Fruit fly (Drosophila melanogaster) whole organism, pupa: ENCODE measurements around the gene CG8065.

Experiments
- CG10348 ChIP-seq: fragments of 200-800 bp; sonication (Bioruptor generic); IDR thresholded peaks from 2 replicates; pipeline ENCODE4 v1.3.6; 2022; ENCODE audit warnings: missing biosample characterization, missing genetic modification characterization
- CG12605 ChIP-seq: fragments of 200-800 bp; sonication (Bioruptor generic); IDR thresholded peaks from 2 replicates; pipeline ENCODE4 v1.3.6; 2022; ENCODE audit warnings: missing biosample characterization, missing genetic modification characterization
- CG13204 ChIP-seq: fragments of 200-800 bp; sonication (Bioruptor generic); optimal IDR thresholded peaks from 2 replicates; lab custom pipeline; 2018; ENCODE audit warnings: missing biosample characterization, mild to moderate bottlenecking, missing genetic modification characterization, moderate library complexity
- CG14655 ChIP-seq: fragments of 200-800 bp; sonication (Bioruptor generic); optimal IDR thresholded peaks from 3 replicates; lab custom pipeline; 2017; ENCODE audit warnings: mild to moderate bottlenecking, missing biosample characterization, missing genetic modification reagents, missing genetic modification characterization
- CG15710 ChIP-seq: fragments of 200-800 bp; sonication (Bioruptor generic); optimal IDR thresholded peaks from 2 replicates; lab custom pipeline; 2018; ENCODE audit warnings: missing biosample characterization, mild to moderate bottlenecking, missing genetic modification characterization, moderate library complexity
- CG17806 ChIP-seq: fragments of 200-800 bp; sonication (Bioruptor generic); optimal IDR thresholded peaks from 2 replicates; lab custom pipeline; 2018; ENCODE audit warnings: missing biosample characterization, mild to moderate bottlenecking, missing genetic modification characterization, moderate library complexity
- CG32121 ChIP-seq: fragments of 200-800 bp; sonication (Bioruptor generic); IDR thresholded peaks from 2 replicates; pipeline ENCODE4 v1.3.6; 2022; ENCODE audit warnings: missing biosample characterization, missing genetic modification characterization
- CG34367 ChIP-seq: fragments of 200-800 bp; sonication (Bioruptor generic); optimal IDR thresholded peaks from 2 replicates; lab custom pipeline; 2018; ENCODE audit warnings: missing biosample characterization, mild to moderate bottlenecking, missing genetic modification characterization
- CG4496 ChIP-seq: fragments of 200-800 bp; sonication (Bioruptor generic); IDR thresholded peaks from 3 replicates; pipeline ENCODE4 v1.3.6; 2022; ENCODE audit warnings: missing biosample characterization, missing genetic modification characterization
- CG8159 ChIP-seq: fragments of 200-800 bp; sonication (Bioruptor generic); optimal IDR thresholded peaks from 3 replicates; lab custom pipeline; 2018; ENCODE audit warnings: missing biosample characterization, mild to moderate bottlenecking, missing genetic modification characterization, moderate library complexity
- CG8301 ChIP-seq: fragments of 200-800 bp; sonication (Bioruptor generic); optimal IDR thresholded peaks from 2 replicates; lab custom pipeline; 2018; ENCODE audit warnings: missing biosample characterization, mild to moderate bottlenecking, missing genetic modification characterization
- CG9948 ChIP-seq: fragments of 200-800 bp; sonication (Bioruptor generic); optimal IDR thresholded peaks from 2 replicates; lab custom pipeline; 2018; ENCODE audit warnings: missing biosample characterization, mild to moderate bottlenecking, missing genetic modification characterization, moderate library complexity
- D1 ChIP-seq: fragments of 200-800 bp; sonication (Bioruptor generic); optimal IDR thresholded peaks from 2 replicates; lab custom pipeline; 2018; ENCODE audit warnings: missing biosample characterization, mild to moderate bottlenecking, missing genetic modification characterization, moderate library complexity
- EcR ChIP-seq: fragments of 200-800 bp; sonication (Bioruptor generic); optimal IDR thresholded peaks from 3 replicates; lab custom pipeline; 2019; ENCODE audit warnings: missing biosample characterization, missing genetic modification characterization, mild to moderate bottlenecking, moderate library complexity, missing genetic modification reagents
- Ets98B ChIP-seq: fragments of 200-800 bp; sonication (Bioruptor generic); IDR thresholded peaks from 2 replicates; pipeline ENCODE4 v1.3.6; 2022; ENCODE audit warnings: missing biosample characterization, missing genetic modification characterization
- Pif1A ChIP-seq: fragments of 200-800 bp; sonication (Bioruptor generic); optimal IDR thresholded peaks from 3 replicates; lab custom pipeline; 2016; ENCODE audit warnings: missing biosample characterization, missing genetic modification characterization
- Pif1B ChIP-seq: fragments of 200-800 bp; sonication (Bioruptor generic); optimal IDR thresholded peaks from 3 replicates; lab custom pipeline; 2016; ENCODE audit warnings: missing biosample characterization, missing genetic modification characterization
- Snoo ChIP-seq: fragments of 200-800 bp; sonication (Bioruptor generic); optimal IDR thresholded peaks from 3 replicates; lab custom pipeline; 2017; ENCODE audit warnings: missing biosample characterization, mild to moderate bottlenecking, missing genetic modification characterization, inconsistent platforms
- fd96Ca ChIP-seq: fragments of 200-800 bp; sonication (Bioruptor generic); IDR thresholded peaks from 3 replicates; pipeline ENCODE4 v1.3.6; 2022; ENCODE audit warnings: missing biosample characterization, missing genetic modification characterization
- gl ChIP-seq: fragments of 200-800 bp; sonication (Bioruptor generic); optimal IDR thresholded peaks from 2 replicates; lab custom pipeline; 2018; ENCODE audit warnings: missing biosample characterization, mild to moderate bottlenecking, missing genetic modification characterization
- rn ChIP-seq: fragments of 200-800 bp; sonication (Bioruptor generic); IDR thresholded peaks from 2 replicates; pipeline ENCODE4 v1.3.6; 2022; ENCODE audit warnings: missing biosample characterization, missing genetic modification characterization

CG8065 gene

dm6 chr3L:10198571-10198970, 16.9 kb upstream of the CG8065 start:
- no peak for TF ChIP-seq CG13204 (GFP tag; lab: Kevin White, UChicago)
- TF ChIP-seq Ets98B, result peak; percentile 33; the same call in 1 of the 2 replicates
- peak; percentile 54 for TF ChIP-seq CG14655
- TF ChIP-seq fd96Ca (GFP tag; lab: Robert Waterston, UW), result no peak
- no peak for TF ChIP-seq Snoo (tag; lab: Kevin White, UChicago)
- TF ChIP-seq CG32121 (GFP tag; lab: Robert Waterston, UW), result 0 out of 2 replicates have a peak, but pooled peaks have one; percentile 10
- no peak for TF ChIP-seq CG10348 (GFP tag; lab: Robert Waterston, UW)
- no peak for TF ChIP-seq Pif1B (GFP tag; lab: Kevin White, UChicago)
- no peak for TF ChIP-seq gl (tag; lab: Kevin White, UChicago)
- TF ChIP-seq CG8301 (tag; lab: Kevin White, UChicago), result peak; percentile 55
- TF ChIP-seq EcR (GFP tag; lab: Kevin White, UChicago), result no peak
- TF ChIP-seq CG9948, result peak; percentile 41
- TF ChIP-seq CG15710, result peak; percentile 33
- TF ChIP-seq CG34367, result peak; percentile 23
- TF ChIP-seq CG17806 (tag; lab: Kevin White, UChicago), result peak; percentile 21
- TF ChIP-seq CG8159 (tag; lab: Kevin White, UChicago), result peak; percentile 23
- TF ChIP-seq CG12605 (GFP tag; lab: Robert Waterston, UW), result no peak
- TF ChIP-seq CG4496 (GFP tag; lab: Robert Waterston, UW), result peak; percentile 53; the same call in 2 of the 3 replicates
- TF ChIP-seq Pif1A, result peak; percentile 27
- no peak for TF ChIP-seq rn (GFP tag; lab: Robert Waterston, UW)
- no peak for TF ChIP-seq D1 (tag; lab: Kevin White, UChicago)

- TF ChIP-seq CG15710 (no peak), CG12605 (GFP tag; lab: Robert Waterston, UW) (no peak), CG17806 (tag; lab: Kevin White, UChicago) (no peak), CG10348 (GFP tag; lab: Robert Waterston, UW) (no peak), fd96Ca (GFP tag; lab: Robert Waterston, UW) (no peak), CG8301 (tag; lab: Kevin White, UChicago) (no peak), Pif1B (GFP tag; lab: Kevin White, UChicago) (no peak), CG13204 (GFP tag; lab: Kevin White, UChicago) (no peak), rn (GFP tag; lab: Robert Waterston, UW) (no peak), CG9948 (no peak), CG14655 (no peak), CG8159 (tag; lab: Kevin White, UChicago) (no peak), D1 (tag; lab: Kevin White, UChicago) (no peak), CG4496 (GFP tag; lab: Robert Waterston, UW) (no peak), gl (tag; lab: Kevin White, UChicago) (no peak)
- TF ChIP-seq, all 21 proteins: peak for 0
These were observed 15.8 kb upstream of the CG8065 start for dm6 chr3L:10199644-10200043.

dm6 chr3L:10201655-10202054, 13.8 kb upstream of the CG8065 start, which contains the start of gene ect:
Gene ect (minus strand): TSS chr3L:10201837.
- TF ChIP-seq CG32121 (GFP tag; lab: Robert Waterston, UW), result 0 out of 2 replicates have a peak, but pooled peaks have one; percentile 10
- TF ChIP-seq CG4496 (GFP tag; lab: Robert Waterston, UW), result peak; percentile 68; the same call in 2 of the 3 replicates
- TF ChIP-seq D1 (tag; lab: Kevin White, UChicago), result no peak

DNA sequence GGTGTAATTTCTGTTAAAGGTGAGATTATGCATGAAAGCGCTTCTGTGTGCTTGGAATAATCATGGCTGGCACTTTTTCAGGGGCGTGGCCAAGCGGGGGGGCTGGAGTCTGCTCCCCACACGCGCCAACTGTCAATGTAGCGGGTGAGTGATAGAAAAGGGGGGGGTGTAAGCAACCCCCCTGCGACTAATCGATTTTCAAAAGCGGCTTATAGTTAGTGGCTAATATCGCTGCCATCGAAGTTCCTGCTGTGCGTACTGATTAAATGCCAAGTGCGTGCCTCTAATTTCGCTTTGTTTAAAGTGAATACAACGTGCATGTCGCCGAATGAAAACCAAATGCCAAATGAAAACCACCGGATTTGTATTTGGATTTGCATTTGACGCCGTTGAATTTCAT, 10.8 kb upstream of the CG8065 start:
- TF ChIP-seq CG9948 (no peak), EcR (GFP tag; lab: Kevin White, UChicago) (no peak), CG15710 (no peak), D1 (tag; lab: Kevin White, UChicago) (no peak), rn (GFP tag; lab: Robert Waterston, UW) (no peak)

DNA sequence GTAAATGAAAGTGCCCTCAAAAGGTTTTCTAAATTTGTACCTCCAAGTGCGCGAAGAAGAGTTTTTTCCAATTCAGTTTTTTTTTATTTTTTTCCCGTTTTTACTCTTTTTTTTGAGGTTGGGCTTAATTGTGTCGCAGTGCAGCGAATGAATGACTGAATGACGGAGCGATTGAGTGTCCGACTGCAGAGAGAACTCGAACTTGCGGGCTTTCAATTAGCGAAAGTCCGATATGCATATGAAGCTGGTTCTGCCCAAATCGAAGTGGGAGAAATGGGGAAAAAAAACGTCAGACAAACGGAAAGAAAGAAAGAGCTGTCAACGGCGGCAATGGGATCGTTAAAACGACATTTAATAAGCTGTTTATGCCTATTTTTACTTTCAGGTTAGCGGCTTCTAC, 9.6 kb upstream of the CG8065 start:
- TF ChIP-seq Snoo (tag; lab: Kevin White, UChicago) (no peak), rn (GFP tag; lab: Robert Waterston, UW) (no peak), CG14655 (no peak), gl (tag; lab: Kevin White, UChicago) (no peak), CG12605 (GFP tag; lab: Robert Waterston, UW) (no peak)

- TF ChIP-seq EcR (GFP tag; lab: Kevin White, UChicago) (no peak), D1 (tag; lab: Kevin White, UChicago) (no peak), CG9948 (no peak), Pif1A (peak; percentile 42), Ets98B (no peak), CG34367 (no peak), CG14655 (no peak), CG4496 (GFP tag; lab: Robert Waterston, UW) (no peak), CG10348 (GFP tag; lab: Robert Waterston, UW) (no peak), fd96Ca (GFP tag; lab: Robert Waterston, UW) (no peak), CG8301 (tag; lab: Kevin White, UChicago) (peak; percentile 43), CG13204 (GFP tag; lab: Kevin White, UChicago) (no peak), Pif1B (GFP tag; lab: Kevin White, UChicago) (no peak), CG32121 (GFP tag; lab: Robert Waterston, UW) (no peak), Snoo (tag; lab: Kevin White, UChicago) (no peak), gl (tag; lab: Kevin White, UChicago) (no peak)
These were observed 9.1 kb upstream of the CG8065 start for dm6 chr3L:10206226-10206968.
